Worm (Caenorhabditis elegans): ENCODE results near the gene scyl-1.

DNA sequence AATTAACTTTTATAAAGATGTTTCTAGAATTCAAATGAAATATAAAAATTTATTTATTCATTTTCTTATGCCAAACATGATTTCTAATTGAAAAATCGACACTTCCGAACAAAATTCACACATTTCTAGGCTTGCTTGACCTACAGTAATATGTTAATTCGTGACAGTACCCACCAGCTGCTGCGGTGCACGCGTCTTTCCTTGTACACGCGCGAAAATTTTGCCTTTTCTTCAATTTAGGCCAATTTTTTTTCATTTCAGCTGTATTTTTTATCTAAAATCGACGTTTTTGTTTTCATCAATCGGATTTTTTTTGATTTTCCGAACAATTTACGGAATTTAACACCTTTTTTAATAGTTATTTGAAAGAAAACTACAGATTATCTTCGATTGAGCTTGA is 41.5 kb downstream of the scyl-1 start:
- TF ChIP-seq Y48G9A.11 (GFP tag; IDR thresholded peaks at IDR 0.05): peak; percentile 70
- TF ChIP-seq aha-1 (tag): no peak
- no peak for TF ChIP-seq nhr-76 (tag; optimal IDR thresholded peaks at IDR 0.05)
- no peak for TF ChIP-seq nhr-10 (tag; optimal IDR thresholded peaks at IDR 0.05)
- TF ChIP-seq hlh-30 (tag; optimal IDR thresholded peaks at IDR 0.05; ENCODE audit: insufficient read depth): no peak
- no peak for TF ChIP-seq lsy-2 (tag; optimal IDR thresholded peaks at IDR 0.05)

All from whole organism, L4 larva.